Fruit fly (Drosophila melanogaster) whole organism, embryonic: Measurements from ENCODE around the gene Ssu72.

Experiments used
- ATbp ChIP-seq: fragments of 200-800 bp; sonication (Bioruptor generic); optimal IDR thresholded peaks from 2 replicates; lab custom pipeline; 2017; ENCODE audit warnings: missing biosample characterization, mild to moderate bottlenecking, missing genetic modification characterization, missing genetic modification reagents
- CG10209 ChIP-seq: fragments of 200-800 bp; sonication (Bioruptor generic); optimal IDR thresholded peaks from 3 replicates; lab custom pipeline; 2017; ENCODE audit warnings: missing biosample characterization, mild to moderate bottlenecking, missing genetic modification characterization, missing genetic modification reagents
- CG10654 ChIP-seq: fragments of 200-800 bp; sonication (Bioruptor generic); optimal IDR thresholded peaks from 2 replicates; lab custom pipeline; 2016; ENCODE audit warnings: missing biosample characterization, missing genetic modification characterization
- CG11093 ChIP-seq: fragments of 200-800 bp; sonication (Bioruptor generic); IDR thresholded peaks from 3 replicates; pipeline ENCODE4 v1.3.6; 2022; ENCODE audit warnings: missing biosample characterization, missing genetic modification characterization
- CG12744 ChIP-seq: fragments of 200-800 bp; sonication (Bioruptor generic); optimal IDR thresholded peaks from 2 replicates; lab custom pipeline; 2016; ENCODE audit warnings: missing biosample characterization, missing genetic modification characterization
- CG12769 ChIP-seq: fragments of 200-800 bp; sonication (Bioruptor generic); optimal IDR thresholded peaks from 2 replicates; lab custom pipeline; 2019; ENCODE audit warnings: missing biosample characterization, mild to moderate bottlenecking, missing genetic modification characterization, moderate library complexity
- CG13424 ChIP-seq: fragments of 200-800 bp; sonication (Bioruptor generic); optimal IDR thresholded peaks from 2 replicates; lab custom pipeline; 2019; ENCODE audit warnings: missing biosample characterization, mild to moderate bottlenecking, missing genetic modification characterization, moderate library complexity
- CG14710 ChIP-seq: fragments of 200-800 bp; sonication (Bioruptor generic); optimal IDR thresholded peaks from 3 replicates; lab custom pipeline; 2019; ENCODE audit warnings: missing biosample characterization, mild to moderate bottlenecking, missing genetic modification characterization, moderate library complexity
- CG15011 ChIP-seq: fragments of 200-800 bp; sonication (Bioruptor generic); optimal IDR thresholded peaks from 3 replicates; lab custom pipeline; 2018; ENCODE audit warnings: missing biosample characterization, mild to moderate bottlenecking, missing genetic modification characterization
- CG15269 ChIP-seq: fragments of 200-800 bp; sonication (Bioruptor generic); optimal IDR thresholded peaks from 2 replicates; lab custom pipeline; 2018; ENCODE audit warnings: missing biosample characterization, mild to moderate bottlenecking, missing genetic modification characterization, moderate library complexity
- CG15696 ChIP-seq: fragments of 200-800 bp; sonication (Bioruptor generic); optimal IDR thresholded peaks from 2 replicates; lab custom pipeline; 2019; ENCODE audit warnings: missing biosample characterization, mild to moderate bottlenecking, missing genetic modification characterization, moderate library complexity
- CG17328 ChIP-seq: fragments of 200-800 bp; sonication (Bioruptor generic); IDR thresholded peaks from 2 replicates; pipeline ENCODE4 v1.3.6; 2022; ENCODE audit warnings: missing biosample characterization, missing genetic modification characterization
- CG17359 ChIP-seq: fragments of 200-800 bp; sonication (Bioruptor generic); optimal IDR thresholded peaks from 3 replicates; lab custom pipeline; 2018; ENCODE audit warnings: missing biosample characterization, mild to moderate bottlenecking, missing genetic modification characterization, moderate library complexity
- CG2116 ChIP-seq: fragments of 200-800 bp; sonication (Bioruptor generic); optimal IDR thresholded peaks from 3 replicates; lab custom pipeline; 2018; ENCODE audit warnings: missing biosample characterization, mild to moderate bottlenecking, missing genetic modification characterization
- CG2120 ChIP-seq: fragments of 200-800 bp; sonication (Bioruptor generic); optimal IDR thresholded peaks from 3 replicates; lab custom pipeline; 2016; ENCODE audit warnings: missing biosample characterization, missing genetic modification characterization
- CG3995 ChIP-seq: fragments of 200-800 bp; sonication (Bioruptor generic); optimal IDR thresholded peaks from 3 replicates; lab custom pipeline; 2016; ENCODE audit warnings: missing biosample characterization, missing genetic modification characterization
- CG42726 ChIP-seq: fragments of 200-800 bp; sonication (Bioruptor generic); IDR thresholded peaks from 2 replicates; pipeline ENCODE4 v1.3.6; 2022; ENCODE audit warnings: missing biosample characterization, missing genetic modification characterization; ENCODE audit not compliant: partially characterized antibody
- CG43689 ChIP-seq: fragments of 200-800 bp; sonication (Bioruptor generic); IDR thresholded peaks from 2 replicates; pipeline ENCODE4 v1.3.6; 2022; ENCODE audit warnings: missing biosample characterization, missing genetic modification characterization
- CG4617 ChIP-seq: fragments of 200-800 bp; sonication (Bioruptor generic); optimal IDR thresholded peaks from 3 replicates; lab custom pipeline; 2016; ENCODE audit warnings: missing biosample characterization, missing genetic modification characterization, borderline replicate concordance
- CG6272 ChIP-seq: fragments of 200-800 bp; sonication (Bioruptor generic); IDR thresholded peaks from 2 replicates; pipeline ENCODE4 v1.3.6; 2022; ENCODE audit warnings: missing biosample characterization, missing genetic modification characterization
- CG6791 ChIP-seq: fragments of 200-800 bp; sonication (Bioruptor generic); IDR thresholded peaks from 3 replicates; pipeline ENCODE4 v1.3.6; 2022; ENCODE audit warnings: missing biosample characterization, missing genetic modification characterization; ENCODE audit not compliant: partially characterized antibody
- CG7928 ChIP-seq: fragments of 200-800 bp; sonication (Bioruptor generic); optimal IDR thresholded peaks from 2 replicates; lab custom pipeline; 2017; ENCODE audit warnings: missing biosample characterization, mild to moderate bottlenecking, missing genetic modification characterization
- Dref ChIP-seq: fragments of 200-800 bp; sonication (Bioruptor generic); IDR thresholded peaks from 2 replicates; pipeline ENCODE4 v1.3.6; 2022; ENCODE audit warnings: missing biosample characterization, missing genetic modification characterization
- E2f2 ChIP-seq: fragments of 200-800 bp; sonication (Bioruptor generic); IDR thresholded peaks from 2 replicates; pipeline ENCODE4 v1.3.6; 2022; ENCODE audit warnings: missing biosample characterization, missing genetic modification characterization
- Fer1 ChIP-seq: fragments of 200-800 bp; sonication (Bioruptor generic); optimal IDR thresholded peaks from 2 replicates; lab custom pipeline; 2017; ENCODE audit warnings: missing biosample characterization, mild to moderate bottlenecking, missing genetic modification characterization
- HmgZ ChIP-seq: fragments of 200-800 bp; sonication (Bioruptor generic); optimal IDR thresholded peaks from 2 replicates; lab custom pipeline; 2018; ENCODE audit warnings: missing biosample characterization, mild to moderate bottlenecking, missing genetic modification characterization
- Nf-YC ChIP-seq: fragments of 200-800 bp; optimal IDR thresholded peaks from 3 replicates; lab custom pipeline; 2019; ENCODE audit warnings: missing biosample characterization, mild to moderate bottlenecking, missing genetic modification characterization, moderate library complexity
- Opbp ChIP-seq: fragments of 200-800 bp; sonication (Bioruptor generic); IDR thresholded peaks from 3 replicates; pipeline ENCODE4 v1.3.6; 2022; ENCODE audit warnings: missing biosample characterization, missing genetic modification characterization; ENCODE audit not compliant: partially characterized antibody
- Optix ChIP-seq: fragments of 200-800 bp; sonication (Bioruptor generic); IDR thresholded peaks from 3 replicates; pipeline ENCODE4 v1.3.6; 2022; ENCODE audit warnings: missing biosample characterization, missing genetic modification characterization
- Six4 ChIP-seq: fragments of 200-800 bp; sonication (Bioruptor generic); optimal IDR thresholded peaks from 2 replicates; lab custom pipeline; 2016; ENCODE audit warnings: missing biosample characterization, missing genetic modification characterization
- amos ChIP-seq: fragments of 200-800 bp; sonication (Bioruptor generic); IDR thresholded peaks from 2 replicates; pipeline ENCODE4 v1.3.6; 2022; ENCODE audit warnings: missing biosample characterization, missing genetic modification characterization; ENCODE audit not compliant: partially characterized antibody
- ase ChIP-seq: fragments of 200-800 bp; sonication (Bioruptor generic); IDR thresholded peaks from 3 replicates; pipeline ENCODE4 v1.3.6; 2022; ENCODE audit warnings: missing biosample characterization, missing genetic modification characterization
- bsh ChIP-seq, 2 experiments: fragments of 200-800 bp; sonication (Bioruptor generic); optimal IDR thresholded peaks; 2 replicates each; lab custom pipeline; 2017 to 2018; ENCODE audit warnings: mild to moderate bottlenecking in 2 of 2, missing biosample characterization in 2 of 2, missing genetic modification characterization in 2 of 2, moderate library complexity in 1 of 2
- da ChIP-seq: fragments of 200-800 bp; sonication (Bioruptor generic); optimal IDR thresholded peaks from 2 replicates; lab custom pipeline; 2016; ENCODE audit warnings: missing biosample characterization, missing genetic modification characterization
- dimm ChIP-seq: fragments of 200-800 bp; sonication (Bioruptor generic); IDR thresholded peaks from 2 replicates; pipeline ENCODE4 v1.3.6; 2022; ENCODE audit warnings: missing biosample characterization, missing genetic modification characterization
- dysf ChIP-seq: fragments of 200-800 bp; sonication (Bioruptor generic); IDR thresholded peaks from 3 replicates; pipeline ENCODE4 v1.3.6; 2022; ENCODE audit warnings: missing biosample characterization, missing genetic modification characterization
- eyg ChIP-seq: fragments of 200-800 bp; sonication (Bioruptor generic); optimal IDR thresholded peaks from 3 replicates; lab custom pipeline; 2016; ENCODE audit warnings: missing biosample characterization, missing genetic modification characterization
- gce ChIP-seq: fragments of 200-800 bp; sonication (Bioruptor generic); IDR thresholded peaks from 3 replicates; pipeline ENCODE4 v1.3.6; 2022; ENCODE audit warnings: missing biosample characterization, missing genetic modification characterization
- hbn ChIP-seq: fragments of 200-800 bp; sonication (Bioruptor generic); IDR thresholded peaks from 2 replicates; pipeline ENCODE4 v1.3.6; 2022; ENCODE audit warnings: missing biosample characterization, missing genetic modification characterization; ENCODE audit not compliant: partially characterized antibody
- jigr1 ChIP-seq: fragments of 200-800 bp; sonication (Bioruptor generic); IDR thresholded peaks from 3 replicates; pipeline ENCODE4 v1.3.6; 2022; ENCODE audit warnings: missing biosample characterization, missing genetic modification characterization
- klu ChIP-seq: fragments of 200-800 bp; sonication (Bioruptor generic); IDR thresholded peaks from 2 replicates; pipeline ENCODE4 v1.3.6; 2022; ENCODE audit warnings: missing biosample characterization, missing genetic modification characterization
- lilli ChIP-seq: fragments of 200-800 bp; sonication (Bioruptor generic); optimal IDR thresholded peaks from 3 replicates; lab custom pipeline; 2016; ENCODE audit warnings: missing biosample characterization, missing genetic modification characterization
- onecut ChIP-seq: fragments of 200-800 bp; sonication (Bioruptor generic); IDR thresholded peaks from 2 replicates; pipeline ENCODE4 v1.3.6; 2022; ENCODE audit warnings: missing biosample characterization, missing genetic modification characterization
- phol ChIP-seq: fragments of 200-800 bp; sonication (Bioruptor generic); optimal IDR thresholded peaks from 3 replicates; lab custom pipeline; 2018; ENCODE audit warnings: missing biosample characterization, mild to moderate bottlenecking, missing genetic modification characterization, moderate library complexity
- sisA ChIP-seq: fragments of 200-800 bp; sonication (Bioruptor generic); IDR thresholded peaks from 2 replicates; pipeline ENCODE4 v1.3.6; 2022; ENCODE audit warnings: missing biosample characterization, missing genetic modification characterization
- slbo ChIP-seq: fragments of 200-800 bp; sonication (Bioruptor generic); IDR thresholded peaks from 2 replicates; pipeline ENCODE4 v1.3.6; 2022; ENCODE audit warnings: missing biosample characterization, missing genetic modification characterization
- slou ChIP-seq: fragments of 200-800 bp; sonication (Bioruptor generic); optimal IDR thresholded peaks from 3 replicates; lab custom pipeline; 2016; ENCODE audit warnings: missing biosample characterization, missing genetic modification characterization
- sqz ChIP-seq: fragments of 200-800 bp; sonication (Bioruptor generic); optimal IDR thresholded peaks from 3 replicates; lab custom pipeline; 2018; ENCODE audit warnings: missing biosample characterization, mild to moderate bottlenecking, missing genetic modification characterization
- zen2 ChIP-seq: fragments of 200-800 bp; sonication (Bioruptor generic); IDR thresholded peaks from 3 replicates; pipeline ENCODE4 v1.3.6; 2022; ENCODE audit warnings: missing biosample characterization, missing genetic modification characterization; ENCODE audit not compliant: partially characterized antibody

Gene Ssu72

dm6 chrX:19645873-19646541 is 18.4 kb upstream of the Ssu72 start, which contains the start of gene Arp10 (continued):
- TF ChIP-seq CG12769 (tag; lab: Kevin White, UChicago) (no peak), jigr1 (no peak), gce (no peak), bsh (GFP tag; optimal IDR thresholded peaks at IDR 0.05; lab: Kevin White, UChicago) (peak in 1 of 2 experiments; percentile 2), onecut (GFP tag; lab: Robert Waterston, UW) (no peak), HmgZ (tag; lab: Kevin White, UChicago) (peak; percentile 50), ase (no peak), CG14710 (tag; lab: Kevin White, UChicago) (peak; percentile 54), CG10209 (GFP tag; lab: Kevin White, UChicago) (no peak), CG11093 (no peak), phol (peak; percentile 40), slbo (GFP tag; lab: Robert Waterston, UW) (peak; percentile 9; the same call in 1 of the 2 replicates), CG43689 (no peak), dimm (GFP tag; lab: Robert Waterston, UW) (no peak), Opbp (GFP tag; lab: Robert Waterston, UW) (peak; percentile 60; the same call in 1 of the 3 replicates), sqz (no peak), Optix (no peak), CG17328 (GFP tag; lab: Robert Waterston, UW) (no peak), eyg (GFP tag; lab: Kevin White, UChicago) (no peak), CG15696 (tag; lab: Kevin White, UChicago) (peak; percentile 13), CG13424 (peak; percentile 14), Fer1 (peak; percentile 12), dysf (GFP tag; lab: Robert Waterston, UW) (0 out of 3 replicates have a peak, but pooled peaks have one; percentile 6), CG6272 (GFP tag; lab: Robert Waterston, UW) (no peak), Six4 (no peak), CG17359 (no peak), klu (GFP tag; lab: Robert Waterston, UW) (no peak), CG15269 (tag; lab: Kevin White, UChicago) (no peak), E2f2 (peak; percentile 75), sisA (GFP tag; lab: Robert Waterston, UW) (no peak), CG42726 (no peak), zen2 (GFP tag; lab: Robert Waterston, UW) (0 out of 3 replicates have a peak, but pooled peaks have one; percentile 31), CG6791 (GFP tag; lab: Robert Waterston, UW) (0 out of 3 replicates have a peak, but pooled peaks have one; percentile 50), CG7928 (GFP tag; lab: Kevin White, UChicago) (no peak), da (GFP tag; lab: Kevin White, UChicago) (no peak), CG2116 (peak; percentile 61), amos (GFP tag; lab: Robert Waterston, UW) (peak; percentile 44; the same call in 1 of the 2 replicates), hbn (GFP tag; lab: Robert Waterston, UW) (0 out of 2 replicates have a peak, but pooled peaks have one; percentile 31), slou (GFP tag; lab: Kevin White, UChicago) (no peak), Nf-YC (no peak), Dref (GFP tag; lab: Robert Waterston, UW) (peak; percentile 71), CG4617 (GFP tag; lab: Kevin White, UChicago) (peak; percentile 39), lilli (GFP tag; lab: Kevin White, UChicago) (peak; percentile 12), CG12744 (no peak), CG15011 (GFP tag; lab: Kevin White, UChicago) (no peak), ATbp (no peak), CG2120 (GFP tag; lab: Kevin White, UChicago) (peak; percentile 41), CG3995 (GFP tag; lab: Kevin White, UChicago) (peak; percentile 75), CG10654 (GFP tag; lab: Kevin White, UChicago) (no peak)
